Worm (Caenorhabditis elegans) whole organism, L1 larva: ENCODE results near the gene plpp-1.1.

Experiments used
- aha-1 ChIP-seq: fragments of 150-350 bp; optimal IDR thresholded peaks from 2 replicates; lab custom pipeline; 2014; ENCODE audit warnings: missing biosample characterization, missing genetic modification characterization
- alr-1 ChIP-seq: fragments of 200-800 bp; sonication (Bioruptor generic); optimal IDR thresholded peaks from 2 replicates; lab custom pipeline; 2018; ENCODE audit warnings: borderline replicate concordance, mild to moderate bottlenecking, missing genetic modification characterization, missing compliant biosample characterization
- blmp-1 ChIP-seq: fragments of 150-350 bp; optimal IDR thresholded peaks from 2 replicates; lab custom pipeline; 2014; ENCODE audit warnings: missing biosample characterization, missing genetic modification characterization
- ceh-82 ChIP-seq, 3 experiments: fragments of 150-350 bp in 1 of 3; sonication (generic microtip) in 2 of 3; optimal IDR thresholded peaks; 2 replicates each; lab custom pipeline; 2014 to 2017; ENCODE audit warnings: missing biosample characterization in 3 of 3, missing genetic modification characterization in 3 of 3
- lin-35 ChIP-seq, 2 experiments: fragments of 150-350 bp; optimal IDR thresholded peaks; 2 replicates each; lab custom pipeline; 2014; ENCODE audit warnings: missing biosample characterization in 2 of 2, missing genetic modification characterization in 2 of 2, missing genetic modification reagents in 2 of 2
- nhr-28 ChIP-seq: fragments of 150-350 bp; optimal IDR thresholded peaks from 2 replicates; lab custom pipeline; 2014; ENCODE audit warnings: missing biosample characterization, missing genetic modification characterization
- nhr-76 ChIP-seq: sonication (generic microtip); optimal IDR thresholded peaks from 2 replicates; lab custom pipeline; 2017; ENCODE audit warnings: missing biosample characterization, missing genetic modification characterization
- ztf-4 ChIP-seq: fragments of 150-350 bp; optimal IDR thresholded peaks from 2 replicates; lab custom pipeline; 2014; ENCODE audit warnings: missing biosample characterization, missing genetic modification characterization

- TF ChIP-seq lin-35 (GFP tag; optimal IDR thresholded peaks at IDR 0.05; lab: Kevin White, UChicago): no peak
- no peak for TF ChIP-seq aha-1
- no peak for TF ChIP-seq ceh-82 (tag; optimal IDR thresholded peaks at IDR 0.05; lab: Kevin White, UChicago)
- no peak for TF ChIP-seq blmp-1 (tag; lab: Kevin White, UChicago)
- TF ChIP-seq alr-1 (tag; lab: Kevin White, UChicago): no peak
- TF ChIP-seq nhr-76: no peak
- no peak for TF ChIP-seq nhr-28
- no peak for TF ChIP-seq ztf-4 (tag; lab: Kevin White, UChicago)
Measured at ce11 chrII:3965665-3966416, 38.0 kb upstream of the plpp-1.1 start.
